Fruit fly (Drosophila melanogaster) whole organism, adult: ENCODE data around the gene knk.

Experiments used
- CG33017 ChIP-seq: fragments of 200-800 bp; sonication (Bioruptor generic); optimal IDR thresholded peaks from 2 replicates; lab custom pipeline; 2018; ENCODE audit warnings: missing biosample characterization, mild to moderate bottlenecking, missing genetic modification characterization, moderate library complexity
- cic ChIP-seq: fragments of 200-800 bp; sonication (Bioruptor generic); optimal IDR thresholded peaks from 2 replicates; lab custom pipeline; 2017; ENCODE audit warnings: missing biosample characterization, mild to moderate bottlenecking, missing genetic modification characterization, moderate library complexity
- kay ChIP-seq: fragments of 200-800 bp; sonication (Bioruptor generic); peaks from one replicate; lab custom pipeline; 2016; ENCODE audit warnings: missing biosample characterization, missing genetic modification characterization, borderline replicate concordance
- ovo ChIP-seq: fragments of 200-800 bp; sonication (Bioruptor generic); optimal IDR thresholded peaks from 2 replicates; lab custom pipeline; 2016; ENCODE audit warnings: missing biosample characterization, missing genetic modification characterization
- toe ChIP-seq: fragments of 200-800 bp; sonication (Bioruptor generic); optimal IDR thresholded peaks from 2 replicates; lab custom pipeline; 2016; ENCODE audit warnings: missing biosample characterization, missing genetic modification characterization

DNA sequence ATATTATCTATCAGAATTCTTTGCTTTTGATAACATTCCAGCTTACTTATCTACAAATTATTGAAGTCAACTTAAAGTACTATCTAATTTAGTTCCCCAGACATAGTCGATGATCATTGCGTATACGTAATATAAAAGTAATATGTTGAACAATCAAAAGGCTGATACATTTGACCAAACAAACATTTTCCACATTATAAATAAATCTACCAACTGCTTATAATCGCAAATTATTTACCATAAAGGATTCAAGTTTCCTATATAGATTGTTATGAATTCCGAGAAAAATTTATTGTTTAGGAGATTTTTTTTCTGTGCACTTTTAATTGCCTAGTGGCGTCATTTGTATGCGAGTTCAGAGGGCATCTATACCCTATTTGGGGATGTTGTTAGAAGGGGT is 38.8 kb downstream of the knk start:
- no peak for TF ChIP-seq cic (GFP tag; lab: Kevin White, UChicago)
- no peak for TF ChIP-seq ovo
- no peak for TF ChIP-seq toe
- no peak for TF ChIP-seq CG33017
- no peak for TF ChIP-seq kay (GFP tag; lab: Kevin White, UChicago)
